Worm (Caenorhabditis elegans) whole organism, early embryonic: ENCODE measurements around the gene C13F10.7.

Source experiments
- B0310.2 ChIP-seq: sonication (generic microtip); optimal IDR thresholded peaks from 2 replicates; lab custom pipeline; 2016; ENCODE audit warnings: mild to moderate bottlenecking, missing genetic modification characterization, missing compliant biosample characterization
- F13C5.2 ChIP-seq: sonication (generic microtip); optimal IDR thresholded peaks from 2 replicates; lab custom pipeline; 2017; ENCODE audit warnings: mild to moderate bottlenecking, missing genetic modification characterization, inconsistent platforms, missing compliant biosample characterization
- aly-1 ChIP-seq: sonication (generic microtip); optimal IDR thresholded peaks from 2 replicates; lab custom pipeline; 2016; ENCODE audit warnings: missing genetic modification characterization, missing compliant biosample characterization
- ama-1 ChIP-seq: fragments of 150-350 bp; optimal IDR thresholded peaks from 2 replicates; lab custom pipeline; 2014
- ceh-36 ChIP-seq: sonication (generic microtip); optimal IDR thresholded peaks from 2 replicates; lab custom pipeline; 2016; ENCODE audit warnings: missing genetic modification characterization, inconsistent platforms, missing compliant biosample characterization
- flt-1 ChIP-seq: fragments of 200-800 bp; sonication (Bioruptor generic); IDR thresholded peaks from 2 replicates; pipeline ENCODE4 v1.3.6; 2022; ENCODE audit warnings: missing genetic modification characterization, missing compliant biosample characterization
- hmbx-1 ChIP-seq: sonication (generic microtip); optimal IDR thresholded peaks from 2 replicates; lab custom pipeline; 2016; ENCODE audit warnings: mild to moderate bottlenecking, missing genetic modification characterization, missing compliant biosample characterization
- hmg-4 ChIP-seq: fragments of 200-800 bp; sonication (Bioruptor generic); optimal IDR thresholded peaks from 2 replicates; lab custom pipeline; 2018; ENCODE audit warnings: mild to moderate bottlenecking, missing genetic modification characterization, missing compliant biosample characterization
- hnd-1 ChIP-seq: sonication (generic microtip); optimal IDR thresholded peaks from 2 replicates; lab custom pipeline; 2016; ENCODE audit warnings: missing genetic modification characterization, missing compliant biosample characterization
- pes-1 ChIP-seq: fragments of 200-800 bp; sonication (Bioruptor generic); IDR thresholded peaks from 2 replicates; pipeline ENCODE4 v1.3.6; 2022; ENCODE audit warnings: missing genetic modification reagents, missing genetic modification characterization, missing compliant biosample characterization
- scrt-1 ChIP-seq: fragments of 200-800 bp; sonication (Bioruptor generic); IDR thresholded peaks from 2 replicates; pipeline ENCODE4 v1.3.6; 2022; ENCODE audit warnings: missing genetic modification characterization, missing compliant biosample characterization
- sea-1 ChIP-seq: fragments of 200-800 bp; sonication (Bioruptor generic); conservative IDR thresholded peaks from 2 replicates; pipeline ENCODE4 v1.3.6; 2022; ENCODE audit warnings: missing genetic modification characterization, missing compliant biosample characterization
- tbx-11 ChIP-seq: fragments of 200-800 bp; sonication (Bioruptor generic); IDR thresholded peaks from 2 replicates; pipeline ENCODE4 v1.3.6; 2022; ENCODE audit warnings: missing genetic modification characterization, missing compliant biosample characterization
- tbx-37 ChIP-seq: fragments of 200-800 bp; sonication (Bioruptor generic); conservative IDR thresholded peaks from 2 replicates; pipeline ENCODE4 v1.3.6; 2022; ENCODE audit warnings: missing genetic modification reagents, missing genetic modification characterization, missing compliant biosample characterization

ce11 chrV:7264042-7264441 lies 41.0 kb upstream of the C13F10.7 start, which contains the start of gene C13A2.9:
- TF ChIP-seq ama-1 (lab: Kevin White, UChicago) (no peak), F13C5.2 (tag; lab: Kevin White, UChicago) (no peak), tbx-11 (GFP tag; lab: Robert Waterston, UW) (no peak), flt-1 (no peak), B0310.2 (tag; lab: Kevin White, UChicago) (no peak), hmg-4 (GFP tag; lab: Kevin White, UChicago) (no peak), scrt-1 (GFP tag; lab: Robert Waterston, UW) (no peak), tbx-37 (no peak), hmbx-1 (tag; lab: Kevin White, UChicago) (no peak), sea-1 (GFP tag; lab: Robert Waterston, UW) (no peak), aly-1 (tag; lab: Kevin White, UChicago) (no peak), hnd-1 (no peak), ceh-36 (tag; lab: Kevin White, UChicago) (no peak), pes-1 (no peak)
